Worm (Caenorhabditis elegans) whole organism, mixed stage, embryonic: ENCODE data around the gene vang-1.

Experiments used
- M03D4.4 ChIP-seq: sonication (generic microtip); optimal IDR thresholded peaks from 2 replicates; lab custom pipeline; 2017; ENCODE audit warnings: mild to moderate bottlenecking, missing genetic modification characterization, missing compliant biosample characterization
- bed-3 ChIP-seq: fragments of 200-800 bp; sonication (Bioruptor generic); optimal IDR thresholded peaks from 3 replicates; lab custom pipeline; 2018; ENCODE audit warnings: mild to moderate bottlenecking, missing genetic modification characterization, moderate library complexity, missing compliant biosample characterization
- blmp-1 ChIP-seq: fragments of 150-350 bp; optimal IDR thresholded peaks from 2 replicates; lab custom pipeline; 2014; ENCODE audit warnings: missing biosample characterization, missing genetic modification characterization
- ceh-39 ChIP-seq: fragments of 150-350 bp; optimal IDR thresholded peaks from 2 replicates; lab custom pipeline; 2014; ENCODE audit warnings: missing biosample characterization, missing genetic modification characterization
- ceh-43 ChIP-seq: fragments of 200-800 bp; sonication (Bioruptor generic); optimal IDR thresholded peaks from 2 replicates; lab custom pipeline; 2018; ENCODE audit warnings: mild to moderate bottlenecking, missing genetic modification characterization, moderate library complexity, missing compliant biosample characterization
- ceh-83 ChIP-seq: fragments of 200-800 bp; sonication (Bioruptor generic); optimal IDR thresholded peaks from 2 replicates; lab custom pipeline; 2018; ENCODE audit warnings: mild to moderate bottlenecking, missing genetic modification characterization, missing compliant biosample characterization
- ces-1 ChIP-seq: fragments of 150-350 bp; optimal IDR thresholded peaks from 2 replicates; lab custom pipeline; 2014; ENCODE audit warnings: missing biosample characterization, missing genetic modification reagents, missing genetic modification characterization
- drap-1 ChIP-seq: fragments of 200-800 bp; sonication (Bioruptor generic); optimal IDR thresholded peaks from 3 replicates; lab custom pipeline; 2018; ENCODE audit warnings: mild to moderate bottlenecking, missing genetic modification characterization, missing compliant biosample characterization
- elt-1 ChIP-seq: sonication (generic microtip); optimal IDR thresholded peaks from 2 replicates; lab custom pipeline; 2017; ENCODE audit warnings: missing genetic modification characterization, mild to moderate bottlenecking, missing compliant biosample characterization, antibody characterized with exemption, moderate library complexity, borderline replicate concordance; ENCODE audit not compliant: insufficient read depth
- elt-3 ChIP-seq: fragments of 150-350 bp; optimal IDR thresholded peaks from 2 replicates; lab custom pipeline; 2014; ENCODE audit warnings: missing biosample characterization, missing genetic modification characterization
- flh-1 ChIP-seq: fragments of 200-800 bp; sonication (Bioruptor generic); optimal IDR thresholded peaks from 2 replicates; lab custom pipeline; 2018; ENCODE audit warnings: mild to moderate bottlenecking, missing genetic modification characterization, moderate library complexity, missing compliant biosample characterization
- ham-2 ChIP-seq: fragments of 200-800 bp; sonication (Bioruptor generic); optimal IDR thresholded peaks from 2 replicates; lab custom pipeline; 2018; ENCODE audit warnings: mild to moderate bottlenecking, missing genetic modification characterization, missing compliant biosample characterization
- hlh-1 ChIP-seq: fragments of 150-350 bp; optimal IDR thresholded peaks from 2 replicates; lab custom pipeline; 2014; ENCODE audit warnings: missing biosample characterization, missing genetic modification reagents, missing genetic modification characterization
- lin-13 ChIP-seq: fragments of 150-350 bp; optimal IDR thresholded peaks from 2 replicates; lab custom pipeline; 2014; ENCODE audit warnings: missing biosample characterization, missing genetic modification characterization
- lin-32 ChIP-seq: fragments of 200-800 bp; sonication (Bioruptor generic); optimal IDR thresholded peaks from 2 replicates; lab custom pipeline; 2018; ENCODE audit warnings: mild to moderate bottlenecking, missing genetic modification characterization, missing compliant biosample characterization
- lsy-2 ChIP-seq: fragments of 150-350 bp; optimal IDR thresholded peaks from 2 replicates; lab custom pipeline; 2014; ENCODE audit warnings: missing biosample characterization, missing genetic modification characterization
- mab-5 ChIP-seq: fragments of 150-350 bp; optimal IDR thresholded peaks from 2 replicates; lab custom pipeline; 2014; ENCODE audit warnings: missing biosample characterization, missing genetic modification characterization
- mep-1 ChIP-seq: fragments of 150-350 bp; optimal IDR thresholded peaks from 2 replicates; lab custom pipeline; 2017; ENCODE audit warnings: missing biosample characterization, missing genetic modification reagents, missing genetic modification characterization, inconsistent platforms
- mls-2 ChIP-seq: sonication (generic microtip); optimal IDR thresholded peaks from 2 replicates; lab custom pipeline; 2016; ENCODE audit warnings: mild to moderate bottlenecking, missing genetic modification characterization, moderate library complexity, missing compliant biosample characterization
- nhr-12 ChIP-seq: fragments of 150-350 bp; optimal IDR thresholded peaks from 2 replicates; lab custom pipeline; 2014; ENCODE audit warnings: missing biosample characterization, missing genetic modification characterization
- nhr-2 ChIP-seq: fragments of 150-350 bp; optimal IDR thresholded peaks from 2 replicates; lab custom pipeline; 2014; ENCODE audit warnings: missing biosample characterization, missing genetic modification characterization
- nhr-237 ChIP-seq: fragments of 150-350 bp; optimal IDR thresholded peaks from 2 replicates; lab custom pipeline; 2014; ENCODE audit warnings: missing biosample characterization, missing genetic modification characterization
- nhr-76 ChIP-seq: sonication (generic microtip); optimal IDR thresholded peaks from 2 replicates; lab custom pipeline; 2017; ENCODE audit warnings: missing biosample characterization, missing genetic modification characterization
- pha-4 ChIP-seq: fragments of 150-350 bp; optimal IDR thresholded peaks from 2 replicates; lab custom pipeline; 2018; ENCODE audit warnings: missing biosample characterization, missing genetic modification reagents, missing genetic modification characterization
- sptf-1 ChIP-seq: sonication (generic microtip); optimal IDR thresholded peaks from 2 replicates; lab custom pipeline; 2017; ENCODE audit warnings: mild to moderate bottlenecking, missing genetic modification characterization, moderate library complexity, missing compliant biosample characterization
- tbx-8 ChIP-seq: fragments of 200-800 bp; sonication (Bioruptor generic); optimal IDR thresholded peaks from 2 replicates; lab custom pipeline; 2018; ENCODE audit warnings: mild to moderate bottlenecking, missing genetic modification characterization, moderate library complexity, missing compliant biosample characterization
- unc-120 ChIP-seq: sonication (generic microtip); optimal IDR thresholded peaks from 2 replicates; lab custom pipeline; 2017; ENCODE audit warnings: missing genetic modification characterization, missing compliant biosample characterization; ENCODE audit not compliant: poor library complexity, severe bottlenecking
- unc-39 ChIP-seq: fragments of 150-350 bp; optimal IDR thresholded peaks from 2 replicates; lab custom pipeline; 2014; ENCODE audit warnings: missing biosample characterization, missing genetic modification characterization
- unc-62 ChIP-seq: fragments of 150-350 bp; optimal IDR thresholded peaks from 2 replicates; lab custom pipeline; 2014; ENCODE audit warnings: missing biosample characterization, missing genetic modification reagents, missing genetic modification characterization
- zip-8 ChIP-seq: fragments of 150-350 bp; optimal IDR thresholded peaks from 2 replicates; lab custom pipeline; 2014; ENCODE audit warnings: missing biosample characterization, missing genetic modification characterization

vang-1 gene

ce11 chrX:2909227-2909626 lies 23.6 kb downstream of the vang-1 start, which contains the start of gene nmy-1:
Gene nmy-1, plus strand, starts transcription at chrX:2909527.
- TF ChIP-seq elt-3 = no peak
- TF ChIP-seq nhr-237 = no peak
- TF ChIP-seq ceh-39 (tag; lab: Kevin White, UChicago) = no peak
- TF ChIP-seq tbx-8 (GFP tag; lab: Kevin White, UChicago) = no peak
- no peak for TF ChIP-seq unc-120
- no peak for TF ChIP-seq nhr-2
- TF ChIP-seq nhr-12 = no peak
- no peak for TF ChIP-seq nhr-76 (tag; lab: Kevin White, UChicago)
- no peak for TF ChIP-seq hlh-1
- TF ChIP-seq unc-39 (tag; lab: Kevin White, UChicago) = no peak
- TF ChIP-seq flh-1 = no peak
- TF ChIP-seq pha-4 = no peak
- TF ChIP-seq mls-2 (tag; lab: Kevin White, UChicago) = no peak

- TF ChIP-seq sptf-1 (tag; lab: Kevin White, UChicago) = no peak
- no peak for TF ChIP-seq lin-32
- TF ChIP-seq mab-5 (tag; lab: Kevin White, UChicago) = no peak
- no peak for TF ChIP-seq ham-2
- no peak for TF ChIP-seq ceh-83 (GFP tag; lab: Kevin White, UChicago)
Measured at ce11 chrX:2912689-2913088, 27.0 kb downstream of the vang-1 start.

- TF ChIP-seq mep-1 (tag; lab: Kevin White, UChicago) = no peak
- TF ChIP-seq zip-8 (tag; lab: Kevin White, UChicago) = peak; percentile 15
- peak; percentile 74 for TF ChIP-seq elt-1 (tag; lab: Kevin White, UChicago)
Measured at ce11 chrX:2919488-2919887, 33.8 kb downstream of the vang-1 start.

- no peak for TF ChIP-seq nhr-12
- peak; percentile 68 for TF ChIP-seq nhr-2
- TF ChIP-seq lin-32 = no peak
- TF ChIP-seq M03D4.4 = no peak
- no peak for TF ChIP-seq elt-1 (tag; lab: Kevin White, UChicago)
- TF ChIP-seq unc-62 = peak; percentile 95
- no peak for TF ChIP-seq ham-2
- no peak for TF ChIP-seq unc-120
- peak; percentile 50 for TF ChIP-seq hlh-1
- TF ChIP-seq ces-1 (GFP tag; lab: Kevin White, UChicago) = peak; percentile 89
- TF ChIP-seq ceh-83 (GFP tag; lab: Kevin White, UChicago) = no peak
- no peak for TF ChIP-seq drap-1 (GFP tag; lab: Kevin White, UChicago)
- peak; percentile 32 for TF ChIP-seq ceh-43
- no peak for TF ChIP-seq blmp-1 (tag; lab: Kevin White, UChicago)
- TF ChIP-seq unc-39 (tag; lab: Kevin White, UChicago) = no peak
- TF ChIP-seq zip-8 (tag; lab: Kevin White, UChicago) = peak; percentile 37
- TF ChIP-seq lin-13 (tag; lab: Kevin White, UChicago) = no peak
- TF ChIP-seq bed-3 (GFP tag; lab: Kevin White, UChicago) = no peak
- no peak for TF ChIP-seq lsy-2 (tag; lab: Kevin White, UChicago)
- TF ChIP-seq elt-3 = no peak
- no peak for TF ChIP-seq sptf-1 (tag; lab: Kevin White, UChicago)
- peak; percentile 53 for TF ChIP-seq mls-2 (tag; lab: Kevin White, UChicago)
- TF ChIP-seq, all 35 proteins: peak for 7
Measured at ce11 chrX:2920456-2920855, 34.8 kb downstream of the vang-1 start.

ce11 chrX:2921737-2922136 lies 36.1 kb downstream of the vang-1 start:
- no peak for TF ChIP-seq tbx-8 (GFP tag; lab: Kevin White, UChicago)
- no peak for TF ChIP-seq mep-1 (tag; lab: Kevin White, UChicago)
- no peak for TF ChIP-seq pha-4
- TF ChIP-seq ces-1 (GFP tag; lab: Kevin White, UChicago) = peak; percentile 92
- TF ChIP-seq nhr-2 = peak; percentile 6

- no peak for TF ChIP-seq elt-3
- peak; percentile 93 for TF ChIP-seq ces-1 (GFP tag; lab: Kevin White, UChicago)
- no peak for TF ChIP-seq blmp-1 (tag; lab: Kevin White, UChicago)
- TF ChIP-seq nhr-2 = peak; percentile 57
- no peak for TF ChIP-seq zip-8 (tag; lab: Kevin White, UChicago)
Measured at ce11 chrX:2922602-2923203, 37.0 kb downstream of the vang-1 start.
